Fruit fly (Drosophila melanogaster) S2 (cell line): ENCODE results near the gene Rh5.

Experiments used
- CG8478 ChIP-seq: fragments of >200 bp; optimal IDR thresholded peaks from 2 replicates; lab custom pipeline; 2018
- CTCF ChIP-seq, 2 experiments: fragments of >200 bp; optimal IDR thresholded peaks; 2 replicates each; lab custom pipeline; 2018

Gene Rh5

DNA sequence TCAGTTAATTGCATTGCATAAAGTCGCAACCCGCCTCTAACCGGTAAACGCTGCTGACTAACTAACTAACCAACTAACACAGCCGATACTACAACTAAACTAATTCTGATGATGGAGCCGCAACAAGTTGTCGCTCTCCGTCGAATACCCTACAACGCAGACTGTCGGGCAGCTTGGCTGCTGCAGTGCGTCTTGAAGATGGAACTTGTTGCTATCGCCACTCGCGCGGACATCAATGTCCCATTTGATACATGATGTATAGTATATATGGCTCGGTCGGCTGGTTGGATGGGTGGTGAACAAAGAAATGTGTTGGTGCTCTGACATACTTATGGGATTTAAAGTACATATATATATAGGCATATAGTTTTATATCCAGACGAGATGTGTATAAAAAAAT lies 17.6 kb downstream of the Rh5 start:
- no peak for TF ChIP-seq CG8478 (lab: Kevin White, UChicago)
- no peak for TF ChIP-seq CTCF (optimal IDR thresholded peaks at IDR 0.05; lab: Kevin White, UChicago)

DNA sequence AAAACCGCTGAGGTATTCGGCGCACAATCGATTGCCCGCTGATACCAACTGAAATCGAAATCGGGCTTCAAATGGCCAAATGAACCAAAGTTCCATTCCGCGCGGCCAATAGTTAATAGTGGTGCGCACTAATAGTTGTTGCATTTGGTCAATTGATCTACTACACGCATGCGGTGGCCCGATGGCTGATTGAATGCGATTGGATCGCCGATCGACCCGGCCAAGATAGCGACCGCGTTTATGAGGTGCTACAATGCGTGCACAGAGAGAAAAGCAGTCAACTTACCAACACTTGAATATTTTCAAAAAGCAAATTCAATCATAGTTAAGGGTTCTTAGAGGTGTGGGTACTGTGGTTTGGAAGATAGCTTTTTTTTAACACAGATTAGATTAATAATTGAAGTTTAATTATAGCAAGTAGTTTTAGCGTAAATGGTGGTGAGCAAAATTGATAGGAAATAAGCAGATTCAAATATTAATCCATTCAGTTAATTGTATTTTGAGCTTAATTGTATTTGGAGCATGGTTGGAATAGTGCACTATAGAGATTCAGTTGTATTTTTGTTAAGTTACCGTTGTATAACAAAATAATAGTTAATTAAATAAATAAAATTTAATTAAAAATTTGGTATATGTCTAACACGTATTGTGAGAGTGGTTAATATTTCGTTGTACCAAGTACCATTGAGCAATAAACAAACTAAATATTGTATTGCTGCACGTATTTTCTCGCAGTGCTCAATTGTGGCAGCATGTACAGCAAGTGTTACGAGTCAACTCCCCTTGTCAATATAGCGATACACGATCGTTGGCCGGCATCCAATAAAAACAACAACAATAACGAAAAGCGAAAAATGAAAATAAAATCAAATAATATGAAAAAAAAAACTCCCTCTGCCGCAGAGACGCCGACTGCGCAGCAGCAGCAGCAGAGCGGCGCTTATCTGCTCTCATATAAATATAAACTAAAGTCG lies 18.8 kb downstream of the Rh5 start:
- TF ChIP-seq CTCF (optimal IDR thresholded peaks at IDR 0.05; lab: Kevin White, UChicago) (no peak), CG8478 (lab: Kevin White, UChicago) (no peak)

DNA sequence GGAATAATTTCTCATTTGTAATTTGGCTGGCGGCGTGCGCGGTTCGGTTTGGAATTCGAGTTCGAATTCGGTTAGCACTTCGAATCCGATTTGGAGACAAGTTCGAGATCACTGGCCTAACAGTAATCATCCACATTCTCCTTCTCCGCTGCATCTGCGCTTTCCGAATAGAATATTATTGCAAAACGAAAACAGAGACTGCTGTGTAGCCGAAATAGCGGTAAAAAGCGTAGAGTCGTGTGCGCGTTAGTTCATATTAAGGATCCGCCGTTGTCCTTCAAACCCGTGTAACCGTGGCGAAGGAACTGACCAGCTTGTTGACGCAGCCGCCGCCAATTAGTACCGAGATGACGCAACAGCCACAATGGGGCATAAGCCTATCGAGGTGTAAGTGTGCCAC lies 19.5 kb downstream of the Rh5 start, which contains the start of gene dmGlut:
TSS of gene dmGlut (plus strand) at position 4 of the 400 bp plus-strand sequence.
- TF ChIP-seq CG8478 (lab: Kevin White, UChicago) (no peak), CTCF (optimal IDR thresholded peaks at IDR 0.05; lab: Kevin White, UChicago) (no peak)

DNA sequence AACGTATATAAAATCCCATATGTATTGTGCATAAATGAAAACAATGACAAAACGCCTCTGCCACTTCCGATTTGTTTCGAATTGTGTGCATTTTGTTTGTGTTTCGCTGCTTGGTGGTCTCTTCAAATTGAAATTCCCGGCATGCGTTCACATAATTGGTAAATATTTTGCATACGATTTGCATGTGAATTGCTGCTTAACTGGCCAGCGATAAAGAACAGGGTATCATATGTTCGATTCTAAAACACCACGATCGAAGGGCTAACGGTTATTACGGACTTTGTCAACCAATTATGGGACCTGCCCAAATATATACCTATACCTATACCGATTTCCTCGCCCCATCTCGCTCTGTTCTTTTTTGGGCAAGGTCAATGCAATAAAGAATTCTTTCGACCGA lies 20.1 kb downstream of the Rh5 start:
- TF ChIP-seq CTCF (optimal IDR thresholded peaks at IDR 0.05; lab: Kevin White, UChicago): no peak
- no peak for TF ChIP-seq CG8478 (lab: Kevin White, UChicago)

DNA sequence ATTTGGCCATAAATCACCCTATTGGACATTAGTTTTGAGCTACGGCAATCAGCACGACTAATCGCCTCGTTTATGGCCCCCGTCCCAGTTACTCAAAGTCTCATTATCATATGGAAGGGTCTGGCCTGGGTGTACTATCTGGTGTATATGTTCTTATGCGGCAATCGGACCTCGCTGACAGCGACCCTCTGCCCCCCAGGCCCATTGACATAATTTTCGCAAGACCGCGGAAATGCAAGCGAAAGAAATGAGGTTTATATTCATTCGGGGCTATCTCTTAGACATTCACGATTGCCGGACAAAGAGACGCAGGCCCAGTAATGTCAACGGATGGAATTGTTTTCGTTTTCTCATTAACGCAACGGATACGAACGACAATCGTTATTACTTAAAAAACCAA lies 20.9 kb downstream of the Rh5 start:
- TF ChIP-seq CTCF (optimal IDR thresholded peaks at IDR 0.05; lab: Kevin White, UChicago) (no peak), CG8478 (lab: Kevin White, UChicago) (no peak)

DNA sequence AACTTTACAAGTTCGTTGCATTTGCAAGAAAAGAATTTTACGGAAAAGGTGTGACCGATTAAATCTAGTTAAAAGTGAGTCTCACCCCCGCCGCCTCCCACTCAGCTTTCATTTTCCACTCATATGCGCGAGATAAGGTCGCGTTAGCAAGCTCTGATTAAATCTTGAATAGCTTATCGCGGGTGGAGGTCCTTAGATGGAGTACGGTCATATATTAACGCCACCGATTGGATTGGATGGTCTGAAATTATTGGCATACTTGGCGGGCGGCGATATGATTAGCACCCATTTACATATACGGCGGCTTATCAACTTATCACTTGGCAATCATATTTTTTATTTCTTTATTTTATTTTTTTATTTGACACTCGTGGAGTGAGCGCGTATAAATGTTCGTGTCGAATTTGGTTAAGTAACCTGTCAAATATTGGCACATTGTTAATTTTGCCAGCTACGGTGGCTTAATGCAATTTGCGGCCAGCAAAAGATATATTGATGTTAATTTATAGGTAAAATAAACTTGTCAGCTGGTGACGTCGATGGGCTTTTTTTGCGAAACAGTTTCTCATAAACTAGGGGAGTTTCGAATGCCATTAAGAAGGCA lies 21.7 kb downstream of the Rh5 start:
- TF ChIP-seq CG8478 (lab: Kevin White, UChicago) (no peak), CTCF (optimal IDR thresholded peaks at IDR 0.05; lab: Kevin White, UChicago) (no peak)

DNA sequence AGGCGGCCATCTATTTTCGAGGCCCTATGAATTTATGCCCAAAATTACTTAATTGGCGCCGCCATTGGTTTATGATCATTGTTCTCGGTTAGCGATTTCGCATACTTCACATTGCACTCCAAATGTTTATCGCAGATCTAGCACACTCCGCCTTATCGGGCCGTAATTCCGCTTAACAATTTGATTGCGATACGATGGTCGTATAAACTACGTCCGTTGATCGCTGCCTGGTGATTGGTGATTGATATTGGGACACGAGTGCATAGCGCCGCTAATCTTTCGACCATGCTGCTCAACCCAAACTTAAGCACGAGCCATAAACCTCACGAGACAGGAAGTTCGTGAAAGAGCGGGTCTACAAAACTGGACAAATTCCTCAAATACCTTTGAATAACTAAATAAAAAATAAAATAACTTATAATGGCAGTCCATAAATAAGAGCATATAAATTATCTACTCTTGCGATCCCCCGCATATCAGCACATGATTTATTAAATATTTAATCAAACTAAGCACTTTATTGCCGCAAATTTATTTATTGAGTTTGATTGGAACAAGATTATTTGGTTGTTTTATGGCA lies 22.7 kb downstream of the Rh5 start:
- TF ChIP-seq CG8478 (lab: Kevin White, UChicago) (no peak), CTCF (optimal IDR thresholded peaks at IDR 0.05; lab: Kevin White, UChicago) (no peak)

DNA sequence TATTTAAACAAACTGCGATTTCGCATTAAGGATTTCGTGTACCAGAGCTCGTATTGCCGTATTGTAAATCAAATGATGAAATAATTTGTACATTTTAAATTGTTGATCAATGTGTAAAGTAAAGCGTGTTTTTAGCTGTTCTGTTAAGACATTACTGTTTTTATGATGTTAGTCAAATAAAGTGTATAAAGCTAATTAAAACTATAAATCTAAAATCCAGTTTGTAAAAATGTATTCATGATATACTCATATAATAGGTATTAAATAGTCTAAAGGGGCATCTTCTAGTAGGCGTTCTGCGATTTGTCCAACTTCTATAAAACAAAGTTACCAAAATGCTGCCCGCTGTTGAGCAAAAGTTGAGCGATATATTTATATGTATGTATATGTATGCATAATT lies 25.9 kb downstream of the Rh5 start, which contains the start of gene CG18788:
TSS of gene CG18788 (plus strand) at position 301 of the 400 bp plus-strand sequence.
- TF ChIP-seq CTCF (optimal IDR thresholded peaks at IDR 0.05; lab: Kevin White, UChicago) (no peak), CG8478 (lab: Kevin White, UChicago) (no peak)

DNA sequence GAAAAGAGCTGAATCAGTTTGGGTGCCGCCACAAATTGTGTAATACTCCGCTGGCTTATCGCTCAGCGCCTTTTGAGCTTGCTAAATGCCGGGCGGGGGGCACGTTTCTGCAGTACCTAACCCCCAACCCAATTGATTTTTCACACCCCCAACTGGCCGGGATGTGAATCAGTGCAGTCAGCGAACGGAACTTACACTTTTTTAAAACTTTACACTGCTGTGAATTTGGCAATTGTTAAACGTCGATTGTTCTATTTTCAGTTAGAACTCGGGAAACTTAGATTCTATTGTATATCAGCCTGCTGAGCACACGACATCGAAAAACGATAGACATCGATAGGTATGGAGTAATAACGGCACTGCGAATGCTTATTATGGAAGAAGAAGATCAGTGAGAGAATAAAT lies 30.2 kb downstream of the Rh5 start, which contains the start of gene Tom70:
TSS of gene Tom70 (minus strand) at position 335 of the 405 bp plus-strand sequence.
- no peak for TF ChIP-seq CG8478 (lab: Kevin White, UChicago)
- no peak for TF ChIP-seq CTCF (optimal IDR thresholded peaks at IDR 0.05; lab: Kevin White, UChicago)

DNA sequence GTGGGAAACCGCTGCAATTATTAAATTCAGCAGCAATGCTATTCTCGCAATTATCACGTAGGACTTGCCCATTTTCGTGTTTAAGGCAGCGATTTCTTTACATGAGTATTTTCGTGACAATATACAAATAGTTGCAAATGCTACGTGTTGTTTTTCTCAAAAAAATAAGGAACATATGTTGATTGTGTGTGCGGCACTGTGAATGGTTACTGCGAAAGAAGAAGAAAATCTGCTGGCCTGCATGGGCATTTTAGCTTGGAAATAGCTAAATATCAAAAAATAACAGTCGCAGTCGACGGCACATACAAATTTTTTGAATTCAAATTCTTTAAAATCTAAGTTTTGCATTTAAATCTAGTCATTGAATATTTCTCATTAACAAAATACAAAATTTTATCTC lies 32.6 kb downstream of the Rh5 start, which contains the start of gene CG6766:
TSS of gene CG6766 (minus strand) at position 180 of the 400 bp plus-strand sequence.
- TF ChIP-seq CTCF (optimal IDR thresholded peaks at IDR 0.05; lab: Kevin White, UChicago) (no peak), CG8478 (lab: Kevin White, UChicago) (no peak)

DNA sequence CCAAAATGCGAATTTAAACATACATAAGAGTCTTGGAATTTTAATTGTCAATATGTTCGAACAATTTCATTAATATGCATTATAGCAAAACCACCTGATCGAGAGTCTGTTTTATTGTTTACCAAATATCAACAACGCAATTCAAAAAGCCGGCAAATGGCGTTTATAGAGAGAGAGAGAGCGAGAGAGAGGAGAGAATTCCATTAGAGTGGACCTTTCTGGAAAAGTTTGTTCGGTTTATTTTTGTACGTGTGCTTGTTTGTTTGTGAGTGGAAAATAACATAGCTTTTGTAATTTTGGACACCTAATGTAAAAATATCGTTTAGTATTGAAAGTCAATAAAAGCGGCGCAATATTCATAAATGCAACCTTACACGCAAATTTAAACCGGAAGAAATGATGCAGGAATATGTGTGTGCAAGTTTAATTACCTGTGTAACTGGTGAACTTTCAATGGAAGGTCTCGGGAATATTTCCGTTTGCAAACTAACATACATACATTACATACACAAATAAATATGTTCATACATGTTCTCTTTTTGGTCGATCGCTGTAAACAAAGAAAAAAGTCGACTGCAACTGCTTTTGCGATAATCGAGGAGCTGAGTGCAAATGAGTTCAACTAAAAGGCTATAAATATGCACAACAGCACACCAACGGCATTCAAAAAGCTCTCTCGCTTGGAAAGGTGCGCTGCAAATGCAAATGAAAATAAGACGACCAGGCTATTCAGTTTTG lies 36.8 kb downstream of the Rh5 start, which contains the start of gene CG6785:
TSS of gene CG6785 (minus strand) at position 588 of the 738 bp plus-strand sequence.
- TF ChIP-seq CTCF (optimal IDR thresholded peaks at IDR 0.05; lab: Kevin White, UChicago): no peak
- no peak for TF ChIP-seq CG8478 (lab: Kevin White, UChicago)

DNA sequence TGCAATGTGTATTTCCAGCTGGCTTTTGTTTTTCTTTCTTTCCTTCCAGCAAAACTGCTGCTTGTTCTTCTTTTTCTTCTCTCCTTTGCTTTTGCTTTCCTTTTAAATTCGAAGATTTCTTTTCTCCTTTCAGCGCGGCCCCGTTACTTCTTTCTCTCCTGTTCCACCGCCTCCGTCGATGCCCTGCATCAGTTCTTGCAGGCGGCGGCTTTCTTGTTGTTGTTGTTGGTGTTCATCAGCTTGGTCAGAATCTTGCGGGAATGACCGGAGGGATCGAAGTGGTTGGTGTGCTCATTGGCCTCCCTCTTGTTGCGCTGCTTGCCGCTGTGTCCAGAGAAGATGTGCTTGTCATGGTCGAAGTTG lies 37.6 kb downstream of the Rh5 start:
- TF ChIP-seq CG8478 (lab: Kevin White, UChicago): no peak

DNA sequence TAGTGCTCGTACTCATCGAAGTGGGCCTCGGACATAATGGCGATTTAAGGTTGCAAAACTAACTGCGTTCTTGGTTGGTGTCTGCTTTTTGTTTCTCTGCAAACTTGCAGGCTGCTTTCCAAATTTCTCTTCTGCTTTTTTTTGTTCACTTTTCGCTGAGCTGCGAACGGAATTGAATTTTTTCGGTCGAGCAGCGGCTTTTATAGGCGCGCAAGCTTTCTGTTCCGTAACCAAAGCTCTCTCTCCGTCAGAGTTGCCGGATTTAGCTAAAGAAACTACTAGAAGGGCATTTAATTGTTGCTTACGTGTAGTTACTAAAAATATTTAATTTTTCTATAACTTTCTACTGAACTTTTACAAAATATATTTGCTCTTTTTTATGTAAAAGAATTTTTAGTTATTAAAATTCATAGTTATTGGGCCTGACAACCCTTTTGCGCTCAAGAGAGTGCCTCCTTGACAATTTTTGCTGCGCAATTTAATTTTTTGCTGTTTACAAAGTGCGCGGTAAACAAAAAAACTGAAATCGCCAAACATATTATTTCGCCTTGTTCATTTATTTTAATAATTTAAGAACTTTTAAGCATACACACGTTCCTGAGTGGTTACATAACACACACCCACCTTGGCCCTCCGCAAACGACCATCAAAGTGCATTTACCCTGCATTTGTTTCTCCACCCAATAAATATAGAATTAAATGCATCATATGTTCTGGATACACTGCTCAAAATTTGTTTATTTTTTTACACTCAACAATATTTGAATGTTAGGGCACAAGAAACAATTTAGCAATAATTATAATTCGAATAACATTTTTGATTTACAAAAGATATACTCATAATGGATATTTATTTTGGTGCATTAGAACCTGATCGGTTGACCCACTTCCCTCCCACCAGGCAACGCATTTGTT lies 38.2 kb downstream of the Rh5 start, which contains the start of gene CG6770:
TSS of gene CG6770 (minus strand) at position 178 of the 915 bp plus-strand sequence.
- no peak for TF ChIP-seq CTCF (optimal IDR thresholded peaks at IDR 0.05; lab: Kevin White, UChicago)
- no peak for TF ChIP-seq CG8478 (lab: Kevin White, UChicago)
